Worm (Caenorhabditis elegans): ENCODE results near the gene K07H8.7.

ce11 chrIV:8229523-8229922, 30.3 kb downstream of the K07H8.7 start:
- TF ChIP-seq nfya-1 (tag; optimal IDR thresholded peaks at IDR 0.05) (peak; percentile 19), pha-4 (tag; optimal IDR thresholded peaks at IDR 0.05) (no peak), ama-1 (optimal IDR thresholded peaks at IDR 0.05) (no peak), ets-4 (tag; optimal IDR thresholded peaks at IDR 0.05) (peak; percentile 21), unc-86 (tag; optimal IDR thresholded peaks at IDR 0.05) (no peak), lim-6 (tag; optimal IDR thresholded peaks at IDR 0.05) (no peak), unc-55 (GFP tag; optimal IDR thresholded peaks at IDR 0.05) (peak; percentile 38), ceh-9 (tag; optimal IDR thresholded peaks at IDR 0.05) (no peak)

Data from whole organism, late embryonic.